Fruit fly (Drosophila melanogaster): ENCODE data around the gene daed.
A peak's percentile ranks its signal among the peaks of the same experiment; 100 is the strongest.

The daed gene

DNA sequence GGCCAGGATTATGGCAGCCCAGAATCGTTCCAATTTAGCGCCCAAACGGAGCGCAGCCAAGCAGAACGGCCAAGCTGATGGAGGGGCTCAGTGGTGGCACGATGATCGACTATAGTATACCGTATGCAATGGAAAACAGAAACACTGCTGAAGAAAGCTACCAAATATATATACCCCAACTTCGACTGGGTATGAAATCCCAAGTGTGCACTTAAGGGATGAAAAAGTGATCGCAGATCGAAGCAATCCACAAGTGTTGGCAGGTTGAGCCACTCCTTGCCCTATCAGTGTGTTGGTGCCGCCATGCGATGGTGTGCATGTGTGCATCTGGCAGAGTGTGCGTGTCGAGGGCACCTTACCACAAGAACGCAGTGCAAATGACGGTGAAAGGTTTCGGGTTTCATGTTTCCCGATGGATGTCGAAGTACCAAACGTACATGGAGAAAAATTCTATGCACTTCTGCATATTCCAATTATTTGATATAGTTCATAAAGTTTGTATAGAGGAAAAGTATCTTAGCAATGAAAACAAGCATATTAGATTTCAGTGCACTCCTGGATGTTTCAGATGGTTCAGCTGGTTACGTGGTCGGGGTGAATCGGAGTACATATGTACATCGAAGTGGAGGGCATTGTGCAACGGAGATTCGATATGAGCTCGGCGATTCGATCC is 34.0 kb downstream of the daed start (continued):
- TF ChIP-seq ss (GFP tag; optimal IDR thresholded peaks at IDR 0.05): peak in 1 of 2 experiments; percentile 60
- no peak for TF ChIP-seq CG3919 (GFP tag; optimal IDR thresholded peaks at IDR 0.05)
- no peak for TF ChIP-seq fd85E (GFP tag; optimal IDR thresholded peaks at IDR 0.05)
- no peak for TF ChIP-seq cyc (GFP tag; optimal IDR thresholded peaks at IDR 0.05)

DNA sequence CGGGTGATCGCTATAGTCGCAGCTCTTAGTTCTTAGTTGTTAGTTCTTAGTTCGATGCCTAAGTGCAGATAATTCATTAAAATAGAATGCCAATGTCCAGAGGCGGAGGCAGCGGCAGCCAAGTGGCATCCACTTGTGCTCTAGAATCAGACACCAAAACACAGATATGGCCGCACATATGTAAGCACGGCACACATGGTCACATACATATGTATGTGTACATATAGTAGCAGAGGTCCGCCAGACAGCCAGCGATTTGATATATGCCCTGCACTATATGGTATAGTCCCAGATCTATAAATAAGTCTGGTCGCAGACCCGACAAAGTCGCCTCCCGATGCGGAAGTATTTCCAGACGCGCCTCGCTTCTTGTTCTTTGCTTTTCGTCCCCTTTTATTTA is 35.4 kb downstream of the daed start:
- TF ChIP-seq CG4318 (GFP tag; optimal IDR thresholded peaks at IDR 0.05) (no peak), pdm3 (GFP tag; optimal IDR thresholded peaks at IDR 0.05) (no peak), CG32006 (GFP tag; optimal IDR thresholded peaks at IDR 0.05) (no peak), Lpt (GFP tag; optimal IDR thresholded peaks at IDR 0.05) (no peak), CG34406 (GFP tag; optimal IDR thresholded peaks at IDR 0.05) (no peak), lz (GFP tag; optimal IDR thresholded peaks at IDR 0.05) (no peak), fd59A (GFP tag; optimal IDR thresholded peaks at IDR 0.05) (no peak), ss (GFP tag; optimal IDR thresholded peaks at IDR 0.05) (no peak), CG6792 (GFP tag; optimal IDR thresholded peaks at IDR 0.05) (no peak), salr (GFP tag; optimal IDR thresholded peaks at IDR 0.05) (no peak)

DNA sequence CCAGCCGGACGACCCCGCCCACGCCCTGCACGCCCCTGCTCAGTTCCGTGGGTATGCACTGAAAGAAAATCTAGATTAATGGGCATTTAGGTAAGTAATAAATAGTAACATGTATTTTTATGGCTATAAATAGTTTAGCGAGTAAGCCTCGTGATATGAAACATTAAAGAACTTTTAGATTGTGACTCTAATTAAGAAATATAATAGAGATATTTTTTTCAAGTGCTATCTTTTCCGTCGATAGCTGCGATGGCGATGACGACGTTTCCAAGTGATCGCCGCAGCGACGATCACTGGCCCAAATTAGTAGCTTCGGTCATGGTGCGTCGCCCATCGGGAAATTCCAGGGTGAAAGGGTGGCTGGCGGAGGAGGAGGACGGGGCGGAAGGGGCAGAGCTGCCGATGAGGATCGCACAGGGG is 36.0 kb downstream of the daed start:
- TF ChIP-seq Met (GFP tag; optimal IDR thresholded peaks at IDR 0.05): peak; percentile 76
- peak; percentile 94 for TF ChIP-seq CG6163 (GFP tag; IDR thresholded peaks at IDR 0.05)
- TF ChIP-seq CG8632 (GFP tag; optimal IDR thresholded peaks at IDR 0.05): peak; percentile 84
- peak; percentile 72 for TF ChIP-seq CG16779 (tag; optimal IDR thresholded peaks at IDR 0.05)
- peak; percentile 78 for TF ChIP-seq Gug (GFP tag; IDR thresholded peaks at IDR 0.05)
- peak; percentile 81 for TF ChIP-seq esn (GFP tag; optimal IDR thresholded peaks at IDR 0.05)
- TF ChIP-seq Blimp-1 (GFP tag; optimal IDR thresholded peaks at IDR 0.05): peak; percentile 12
- TF ChIP-seq CG6792 (GFP tag; optimal IDR thresholded peaks at IDR 0.05): peak; percentile 86
- peak; percentile 79 for TF ChIP-seq Smox (GFP tag; optimal IDR thresholded peaks at IDR 0.05)
- TF ChIP-seq lz (GFP tag; optimal IDR thresholded peaks at IDR 0.05): peak; percentile 81
- peak; percentile 89 for TF ChIP-seq Ets96B (tag; optimal IDR thresholded peaks at IDR 0.05)
- peak; percentile 84 for TF ChIP-seq CG1621 (tag; optimal IDR thresholded peaks at IDR 0.05)
- peak; percentile 72 to 83 for TF ChIP-seq ss (GFP tag; optimal IDR thresholded peaks at IDR 0.05)
- peak; percentile 65 for TF ChIP-seq dac (GFP tag; optimal IDR thresholded peaks at IDR 0.05)
- TF ChIP-seq CG3032 (tag; optimal IDR thresholded peaks at IDR 0.05): peak; percentile 86
- peak; percentile 72 for TF ChIP-seq CG8319 (GFP tag; optimal IDR thresholded peaks at IDR 0.05)
- peak; percentile 55 for TF ChIP-seq vri (GFP tag; optimal IDR thresholded peaks at IDR 0.05)
- peak; percentile 80 for TF ChIP-seq Sox102F (GFP tag; optimal IDR thresholded peaks at IDR 0.05)
- peak; percentile 81 for TF ChIP-seq Lpt (GFP tag; optimal IDR thresholded peaks at IDR 0.05)
- TF ChIP-seq CG32006 (GFP tag; optimal IDR thresholded peaks at IDR 0.05): peak; percentile 89
- TF ChIP-seq CG10631 (GFP tag; optimal IDR thresholded peaks at IDR 0.05): peak; percentile 83
- peak; percentile 70 for TF ChIP-seq Hr39 (GFP tag; optimal IDR thresholded peaks at IDR 0.05)
- TF ChIP-seq CG6854 (GFP tag; optimal IDR thresholded peaks at IDR 0.05): peak; percentile 68
- peak; percentile 16 for TF ChIP-seq fkh (GFP tag; optimal IDR thresholded peaks at IDR 0.05)
- peak; percentile 92 for TF ChIP-seq CG15336 (GFP tag; IDR thresholded peaks at IDR 0.05)
- TF ChIP-seq CG4318 (GFP tag; optimal IDR thresholded peaks at IDR 0.05): peak; percentile 78
- TF ChIP-seq CG7368 (GFP tag; optimal IDR thresholded peaks at IDR 0.05): peak; percentile 77
- TF ChIP-seq fd85E (GFP tag; optimal IDR thresholded peaks at IDR 0.05): peak; percentile 35
- peak; percentile 84 for TF ChIP-seq dsx (GFP tag; optimal IDR thresholded peaks at IDR 0.05; ENCODE audit: poor library complexity, severe bottlenecking)
- TF ChIP-seq acj6 (GFP tag; optimal IDR thresholded peaks at IDR 0.05): peak; percentile 84
- TF ChIP-seq CG34406 (GFP tag; optimal IDR thresholded peaks at IDR 0.05): peak; percentile 87
- TF ChIP-seq Ets21C (GFP tag; optimal IDR thresholded peaks at IDR 0.05): peak; percentile 54
- TF ChIP-seq pdm3 (GFP tag; optimal IDR thresholded peaks at IDR 0.05): peak; percentile 86
- peak; percentile 76 for TF ChIP-seq CG11294 (GFP tag; IDR thresholded peaks at IDR 0.05)
- TF ChIP-seq topi (GFP tag; optimal IDR thresholded peaks at IDR 0.05): peak; percentile 85
- TF ChIP-seq CG8119 (GFP tag; IDR thresholded peaks at IDR 0.05): peak; percentile 91
- peak; percentile 88 for TF ChIP-seq CG3919 (GFP tag; optimal IDR thresholded peaks at IDR 0.05)
- peak; percentile 83 for TF ChIP-seq net (GFP tag; optimal IDR thresholded peaks at IDR 0.05)
- TF ChIP-seq CG10669 (GFP tag; optimal IDR thresholded peaks at IDR 0.05): peak; percentile 83
- peak; percentile 87 for TF ChIP-seq Eip75B (GFP tag; optimal IDR thresholded peaks at IDR 0.05)
- peak; percentile 73 for TF ChIP-seq CG11902 (GFP tag; optimal IDR thresholded peaks at IDR 0.05)
- peak; percentile 71 for TF ChIP-seq CG11762 (GFP tag; optimal IDR thresholded peaks at IDR 0.05; ENCODE audit: insufficient read depth)
